Fruit fly (Drosophila melanogaster): ENCODE data around the gene Ptip.

Gene Ptip

dm6 chr3L:14053073-14053643 is 24.2 kb upstream of the Ptip start, which contains the start of the genes CG13484 and Frl (continued):
- TF ChIP-seq CG11456 (GFP tag; IDR thresholded peaks at IDR 0.05) (0 out of 3 replicates have a peak, but pooled peaks have one; percentile 38), Hey (tag; optimal IDR thresholded peaks at IDR 0.05) (no peak), kah (GFP tag; optimal IDR thresholded peaks at IDR 0.05) (no peak), ase (GFP tag; IDR thresholded peaks at IDR 0.05) (no peak), CG32767 (GFP tag; IDR thresholded peaks at IDR 0.05) (no peak), mld (GFP tag; IDR thresholded peaks at IDR 0.05; ENCODE audit: partially characterized antibody) (no peak), CG3726 (GFP tag; IDR thresholded peaks at IDR 0.05) (no peak), Hmr (GFP tag; optimal IDR thresholded peaks at IDR 0.05) (peak; percentile 75), seq (GFP tag; IDR thresholded peaks at IDR 0.05) (no peak), Sox100B (GFP tag; optimal IDR thresholded peaks at IDR 0.05) (no peak), pzg (GFP tag; optimal IDR thresholded peaks at IDR 0.05) (peak; percentile 99), Dek (tag; optimal IDR thresholded peaks at IDR 0.05) (peak; percentile 64), ken (GFP tag; IDR thresholded peaks at IDR 0.05) (no peak; the same call in 2 of the 3 replicates), slp2 (GFP tag; optimal IDR thresholded peaks at IDR 0.05) (no peak), NK7.1 (GFP tag; optimal IDR thresholded peaks at IDR 0.05) (no peak), luna (GFP tag; optimal IDR thresholded peaks at IDR 0.05) (no peak), sima (GFP tag; optimal IDR thresholded peaks at IDR 0.05) (no peak), sd (tag; optimal IDR thresholded peaks at IDR 0.05) (peak; percentile 36), Pdp1 (GFP tag; optimal IDR thresholded peaks at IDR 0.05) (peak in 1 of 2 experiments; percentile 71), cas (GFP tag; IDR thresholded peaks at IDR 0.05) (no peak), HLHmδ (GFP tag; optimal IDR thresholded peaks at IDR 0.05) (peak; percentile 53), CG7357 (GFP tag; IDR thresholded peaks at IDR 0.05) (no peak), CG4707 (GFP tag; optimal IDR thresholded peaks at IDR 0.05) (no peak), CG4617 (GFP tag; optimal IDR thresholded peaks at IDR 0.05; ENCODE audit: borderline replicate concordance) (peak; percentile 96), CG3995 (GFP tag; optimal IDR thresholded peaks at IDR 0.05) (peak; percentile 78), CG13287 (GFP tag; IDR thresholded peaks at IDR 0.05; ENCODE audit: partially characterized antibody) (peak; percentile 56; the same call in 1 of the 2 replicates), Neu2 (GFP tag; optimal IDR thresholded peaks at IDR 0.05; ENCODE audit: borderline replicate concordance) (no peak), bsh (GFP tag; optimal IDR thresholded peaks at IDR 0.05) (peak; percentile 15 to 19), Doc2 (GFP tag; IDR thresholded peaks at IDR 0.05) (no peak), CG4328 (GFP tag; optimal IDR thresholded peaks at IDR 0.05) (no peak), CG15696 (tag; optimal IDR thresholded peaks at IDR 0.05) (peak; percentile 4), CG2889 (GFP tag; IDR thresholded peaks at IDR 0.05) (no peak), esg (GFP tag; conservative IDR thresholded peaks at IDR 0.05) (no peak), Abd-B (GFP tag; optimal IDR thresholded peaks at IDR 0.05) (peak; percentile 72), Sry-δ (GFP tag; optimal IDR thresholded peaks at IDR 0.05) (peak; percentile 49), danr (GFP tag; IDR thresholded peaks at IDR 0.05) (no peak), her (GFP tag; optimal IDR thresholded peaks at IDR 0.05) (peak; percentile 31), CG6175 (GFP tag; IDR thresholded peaks at IDR 0.05) (no peak), CG12219 (GFP tag; optimal IDR thresholded peaks at IDR 0.05) (peak; percentile 4), CG10267 (tag; optimal IDR thresholded peaks at IDR 0.05) (peak; percentile 60), ro (GFP tag; IDR thresholded peaks at IDR 0.05) (no peak), Dref (GFP tag; IDR thresholded peaks at IDR 0.05) (no peak; the same call in 1 of the 2 replicates), nom (GFP tag; optimal IDR thresholded peaks at IDR 0.05) (peak; percentile 74), gro (GFP tag; optimal IDR thresholded peaks at IDR 0.05) (peak; percentile 26)
